Worm (Caenorhabditis elegans): ENCODE results near the gene skr-17.

skr-17 gene

ce11 chrII:7814215-7814614 is 30.9 kb downstream of the skr-17 start:
- TF ChIP-seq tbx-7 (tag; optimal IDR thresholded peaks at IDR 0.05) (no peak), nfya-1 (tag; optimal IDR thresholded peaks at IDR 0.05) (peak; percentile 23), dve-1 (tag; optimal IDR thresholded peaks at IDR 0.05) (no peak), unc-55 (GFP tag; optimal IDR thresholded peaks at IDR 0.05) (peak; percentile 74), hlh-6 (tag; optimal IDR thresholded peaks at IDR 0.05) (no peak), pha-2 (tag; optimal IDR thresholded peaks at IDR 0.05) (peak; percentile 11), ceh-31 (tag; optimal IDR thresholded peaks at IDR 0.05) (peak; percentile 46), ceh-30 (tag; optimal IDR thresholded peaks at IDR 0.05) (no peak), ceh-45 (GFP tag; IDR thresholded peaks at IDR 0.05) (no peak), unc-86 (tag; optimal IDR thresholded peaks at IDR 0.05) (no peak), C38D4.7 (GFP tag; optimal IDR thresholded peaks at IDR 0.05) (no peak), unc-42 (tag; optimal IDR thresholded peaks at IDR 0.05) (peak; percentile 42), ceh-14 (tag; optimal IDR thresholded peaks at IDR 0.05) (peak; percentile 69), sdc-2 (tag; optimal IDR thresholded peaks at IDR 0.05) (no peak), ceh-24 (tag; optimal IDR thresholded peaks at IDR 0.05) (no peak), zip-5 (tag; optimal IDR thresholded peaks at IDR 0.05) (no peak), tbx-2 (tag; optimal IDR thresholded peaks at IDR 0.05) (peak; percentile 20), madf-2 (tag; optimal IDR thresholded peaks at IDR 0.05) (no peak), hlh-13 (GFP tag; optimal IDR thresholded peaks at IDR 0.05) (no peak), unc-3 (GFP tag; conservative IDR thresholded peaks at IDR 0.05) (no peak), unc-3 (tag; optimal IDR thresholded peaks at IDR 0.05) (no peak), ref-2 (tag; optimal IDR thresholded peaks at IDR 0.05) (no peak), ceh-2 (tag; optimal IDR thresholded peaks at IDR 0.05) (no peak)

- TF ChIP-seq hlh-13 (GFP tag; optimal IDR thresholded peaks at IDR 0.05): no peak
- no peak for TF ChIP-seq dmd-4 (tag; optimal IDR thresholded peaks at IDR 0.05; ENCODE audit: borderline replicate concordance)
- TF ChIP-seq ceh-48 (tag; optimal IDR thresholded peaks at IDR 0.05): no peak
- no peak for TF ChIP-seq ceh-2 (tag; optimal IDR thresholded peaks at IDR 0.05)
- TF ChIP-seq hlh-30 (tag; optimal IDR thresholded peaks at IDR 0.05; ENCODE audit: insufficient read depth): no peak
- TF ChIP-seq K02D7.2 (tag; optimal IDR thresholded peaks at IDR 0.05): no peak
- TF ChIP-seq unc-42 (tag; optimal IDR thresholded peaks at IDR 0.05): no peak
- TF ChIP-seq nfya-1 (tag; optimal IDR thresholded peaks at IDR 0.05): no peak
- no peak for TF ChIP-seq dve-1 (tag; optimal IDR thresholded peaks at IDR 0.05)
- no peak for TF ChIP-seq tbx-2 (tag; optimal IDR thresholded peaks at IDR 0.05)
- TF ChIP-seq unc-3 (GFP tag; conservative IDR thresholded peaks at IDR 0.05): no peak
- no peak for TF ChIP-seq unc-3 (tag; optimal IDR thresholded peaks at IDR 0.05)
Measured at ce11 chrII:7814915-7815314, 31.6 kb downstream of the skr-17 start.

ce11 chrII:7815406-7815805 is 32.1 kb downstream of the skr-17 start:
- TF ChIP-seq odd-2 (tag; optimal IDR thresholded peaks at IDR 0.05): no peak
- no peak for TF ChIP-seq C38D4.7 (GFP tag; optimal IDR thresholded peaks at IDR 0.05)
- peak; percentile 15 for TF ChIP-seq unc-55 (GFP tag; optimal IDR thresholded peaks at IDR 0.05)
- no peak for TF ChIP-seq che-1 (tag; optimal IDR thresholded peaks at IDR 0.05)
- TF ChIP-seq pax-1 (tag; optimal IDR thresholded peaks at IDR 0.05): no peak
- TF ChIP-seq ceh-31 (tag; optimal IDR thresholded peaks at IDR 0.05): peak; percentile 23

- TF ChIP-seq hlh-15 (tag; optimal IDR thresholded peaks at IDR 0.05): no peak
- peak; percentile 38 for TF ChIP-seq unc-42 (tag; optimal IDR thresholded peaks at IDR 0.05)
Measured at ce11 chrII:7816163-7816776, 33.0 kb downstream of the skr-17 start, which contains the start of gene cki-2. TSS of gene cki-2 (plus strand) at chrII:7816499.

DNA sequence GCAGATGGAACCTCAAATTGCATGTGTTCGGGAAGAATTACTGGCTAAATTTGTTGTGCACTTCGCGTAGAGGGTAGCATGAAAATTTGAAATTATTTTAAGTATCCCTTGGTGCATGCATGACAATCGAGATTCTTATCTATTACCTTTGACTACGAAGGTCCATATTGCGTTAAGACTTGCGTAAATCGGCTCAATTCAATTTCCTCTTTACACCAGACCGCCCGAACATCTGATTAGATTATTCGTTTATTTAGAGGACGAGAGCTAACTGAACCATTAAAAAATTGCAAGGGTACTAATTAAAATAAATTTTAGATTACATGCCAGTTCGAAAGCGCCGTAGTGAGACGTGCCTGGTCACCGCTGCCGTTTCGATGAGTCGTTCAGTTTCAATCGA is 34.3 kb downstream of the skr-17 start:
- TF ChIP-seq ama-1 (optimal IDR thresholded peaks at IDR 0.05) (no peak), ceh-24 (tag; optimal IDR thresholded peaks at IDR 0.05) (no peak), unc-55 (GFP tag; optimal IDR thresholded peaks at IDR 0.05) (no peak), mec-3 (tag; optimal IDR thresholded peaks at IDR 0.05; ENCODE audit: borderline replicate concordance) (no peak), ceh-31 (tag; optimal IDR thresholded peaks at IDR 0.05) (no peak), ceh-18 (tag; optimal IDR thresholded peaks at IDR 0.05) (no peak), unc-42 (tag; optimal IDR thresholded peaks at IDR 0.05) (peak; percentile 68), pha-4 (tag; optimal IDR thresholded peaks at IDR 0.05) (no peak), zip-5 (tag; optimal IDR thresholded peaks at IDR 0.05) (no peak), tbx-2 (tag; optimal IDR thresholded peaks at IDR 0.05) (no peak), elt-2 (tag; optimal IDR thresholded peaks at IDR 0.05) (peak; percentile 19), ahr-1 (tag; optimal IDR thresholded peaks at IDR 0.05) (no peak), nfya-1 (tag; optimal IDR thresholded peaks at IDR 0.05) (no peak), lin-11 (tag; optimal IDR thresholded peaks at IDR 0.05) (no peak), eyg-1 (tag; optimal IDR thresholded peaks at IDR 0.05) (no peak)

Measured in whole organism, late embryonic.